Fruit fly (Drosophila melanogaster): Measurements from ENCODE around the gene Hr83.

DNA sequence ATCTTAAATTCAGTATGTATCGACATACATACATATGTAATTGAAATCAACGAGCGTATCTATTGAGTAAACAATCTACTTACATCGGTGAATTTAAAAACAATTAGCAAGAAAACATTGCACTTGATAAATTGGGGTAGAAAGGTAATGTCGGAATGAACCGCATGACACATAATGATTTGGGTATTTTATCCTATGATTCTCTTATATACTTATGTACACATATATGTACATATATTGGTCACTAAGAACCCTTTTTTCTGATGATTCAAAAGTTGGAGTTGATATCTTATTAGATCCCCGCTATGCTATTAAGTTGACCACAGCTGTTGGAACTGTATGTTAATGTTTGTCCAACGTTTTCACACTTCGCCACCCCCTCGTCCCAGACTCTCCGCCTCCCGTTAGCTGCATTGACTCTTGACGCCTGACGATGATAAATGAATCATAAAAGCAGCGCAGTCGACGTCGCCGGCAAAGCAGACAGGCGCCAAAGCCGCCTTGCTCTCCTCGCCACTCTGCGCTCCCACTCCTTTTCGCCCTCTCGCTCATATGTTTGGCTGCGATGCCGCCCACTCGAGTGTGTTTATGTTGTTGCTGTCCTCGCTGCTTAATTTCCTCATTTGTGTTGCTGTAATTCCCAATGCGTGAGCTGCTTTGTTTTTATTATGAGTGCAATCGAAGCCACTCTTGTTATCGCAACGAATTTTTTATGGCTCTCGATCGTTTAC, 4.0 kb downstream of the Hr83 start:
- no peak for TF ChIP-seq CG16779 (tag; optimal IDR thresholded peaks at IDR 0.05)
- TF ChIP-seq Eip78C (GFP tag), result peak; percentile 88
- no peak for TF ChIP-seq CG8632 (GFP tag; optimal IDR thresholded peaks at IDR 0.05)
- TF ChIP-seq Lpt (GFP tag; optimal IDR thresholded peaks at IDR 0.05), result peak; percentile 34

Measured in whole organism, prepupa.